Fruit fly (Drosophila melanogaster) whole organism, embryonic: ENCODE data around the gene CG13364.

Experiments used
- Asciz ChIP-seq: fragments of 200-800 bp; sonication (Bioruptor generic); optimal IDR thresholded peaks from 2 replicates; lab custom pipeline; 2017; ENCODE audit warnings: missing biosample characterization, mild to moderate bottlenecking, missing genetic modification characterization, missing genetic modification reagents
- Atf6 ChIP-seq: fragments of 200-800 bp; sonication (Bioruptor generic); IDR thresholded peaks from 2 replicates; pipeline ENCODE4 v1.3.6; 2022; ENCODE audit warnings: missing biosample characterization, missing genetic modification characterization
- CG10321 ChIP-seq: fragments of 200-800 bp; sonication (Bioruptor generic); IDR thresholded peaks from 2 replicates; pipeline ENCODE4 v1.3.6; 2022; ENCODE audit warnings: missing biosample characterization, missing genetic modification characterization
- CG11085 ChIP-seq: fragments of 200-800 bp; sonication (Bioruptor generic); IDR thresholded peaks from 2 replicates; pipeline ENCODE4 v1.3.6; 2022; ENCODE audit warnings: missing biosample characterization, missing genetic modification characterization
- CG11247 ChIP-seq: fragments of 200-800 bp; sonication (Bioruptor generic); IDR thresholded peaks from 2 replicates; pipeline ENCODE4 v1.3.6; 2022; ENCODE audit warnings: missing biosample characterization, missing genetic modification characterization
- CG11696 ChIP-seq: fragments of 200-800 bp; sonication (Bioruptor generic); IDR thresholded peaks from 2 replicates; pipeline ENCODE4 v1.3.6; 2022; ENCODE audit warnings: missing biosample characterization, missing genetic modification characterization
- CG12104 ChIP-seq: fragments of 200-800 bp; sonication (Bioruptor generic); optimal IDR thresholded peaks from 3 replicates; lab custom pipeline; 2016; ENCODE audit warnings: missing biosample characterization, missing genetic modification characterization
- CG12299 ChIP-seq: fragments of 200-800 bp; sonication (Bioruptor generic); optimal IDR thresholded peaks from 2 replicates; lab custom pipeline; 2018; ENCODE audit warnings: missing biosample characterization, mild to moderate bottlenecking, missing genetic modification characterization
- CG13424 ChIP-seq: fragments of 200-800 bp; sonication (Bioruptor generic); optimal IDR thresholded peaks from 2 replicates; lab custom pipeline; 2019; ENCODE audit warnings: missing biosample characterization, mild to moderate bottlenecking, missing genetic modification characterization, moderate library complexity
- CG14710 ChIP-seq: fragments of 200-800 bp; sonication (Bioruptor generic); optimal IDR thresholded peaks from 3 replicates; lab custom pipeline; 2019; ENCODE audit warnings: missing biosample characterization, mild to moderate bottlenecking, missing genetic modification characterization, moderate library complexity
- CG15696 ChIP-seq: fragments of 200-800 bp; sonication (Bioruptor generic); optimal IDR thresholded peaks from 2 replicates; lab custom pipeline; 2019; ENCODE audit warnings: missing biosample characterization, mild to moderate bottlenecking, missing genetic modification characterization, moderate library complexity
- CG1603 ChIP-seq: fragments of 200-800 bp; sonication (Bioruptor generic); optimal IDR thresholded peaks from 2 replicates; lab custom pipeline; 2019; ENCODE audit warnings: missing biosample characterization, mild to moderate bottlenecking, missing genetic modification characterization, moderate library complexity
- CG17802 ChIP-seq: fragments of 200-800 bp; sonication (Bioruptor generic); optimal IDR thresholded peaks from 2 replicates; lab custom pipeline; 2018; ENCODE audit warnings: missing biosample characterization, mild to moderate bottlenecking, missing genetic modification characterization, moderate library complexity
- CG18599 ChIP-seq: fragments of 200-800 bp; sonication (Bioruptor generic); optimal IDR thresholded peaks from 3 replicates; lab custom pipeline; 2017; ENCODE audit warnings: missing biosample characterization, missing genetic modification characterization, mild to moderate bottlenecking, moderate library complexity, missing genetic modification reagents
- CG31388 ChIP-seq: fragments of 200-800 bp; sonication (Bioruptor generic); optimal IDR thresholded peaks from 2 replicates; lab custom pipeline; 2016; ENCODE audit warnings: missing biosample characterization, missing genetic modification characterization
- CG4404 ChIP-seq: fragments of 200-800 bp; sonication (Bioruptor generic); IDR thresholded peaks from 2 replicates; pipeline ENCODE4 v1.3.6; 2022; ENCODE audit warnings: missing biosample characterization, missing genetic modification characterization
- CG5180 ChIP-seq: fragments of 200-800 bp; sonication (Bioruptor generic); optimal IDR thresholded peaks from 3 replicates; lab custom pipeline; 2017; ENCODE audit warnings: missing biosample characterization, missing genetic modification characterization, mild to moderate bottlenecking, moderate library complexity, missing genetic modification reagents
- CG8388 ChIP-seq: fragments of 200-800 bp; sonication (Bioruptor generic); optimal IDR thresholded peaks from 2 replicates; lab custom pipeline; 2019; ENCODE audit warnings: missing biosample characterization, mild to moderate bottlenecking, missing genetic modification characterization, moderate library complexity
- CG9437 ChIP-seq: fragments of 200-800 bp; sonication (Bioruptor generic); optimal IDR thresholded peaks from 2 replicates; lab custom pipeline; 2018; ENCODE audit warnings: missing biosample characterization, mild to moderate bottlenecking, missing genetic modification characterization
- CG9609 ChIP-seq: fragments of 200-800 bp; sonication (Bioruptor generic); optimal IDR thresholded peaks from 3 replicates; lab custom pipeline; 2016; ENCODE audit warnings: missing biosample characterization, missing genetic modification characterization
- CG9797 ChIP-seq: fragments of 200-800 bp; sonication (Bioruptor generic); optimal IDR thresholded peaks from 3 replicates; lab custom pipeline; 2018; ENCODE audit warnings: missing biosample characterization, mild to moderate bottlenecking, missing genetic modification characterization
- D19A ChIP-seq: fragments of 200-800 bp; optimal IDR thresholded peaks from 3 replicates; lab custom pipeline; 2019; ENCODE audit warnings: missing biosample characterization, mild to moderate bottlenecking, missing genetic modification characterization, moderate library complexity
- Dfd ChIP-seq, 2 experiments: fragments of >200 bp; optimal IDR thresholded peaks; 2 replicates each; lab custom pipeline; 2017; ENCODE audit warnings: missing biosample characterization in 2 of 2, missing genetic modification characterization in 2 of 2
- Doc3 ChIP-seq: fragments of 200-800 bp; sonication (Bioruptor generic); IDR thresholded peaks from 3 replicates; pipeline ENCODE4 v1.3.6; 2022; ENCODE audit warnings: missing biosample characterization, missing genetic modification characterization; ENCODE audit not compliant: partially characterized antibody
- Eip74EF ChIP-seq, 2 experiments: fragments of 200-800 bp in 1 of 2; fragments of >200 bp in 1 of 2; sonication (Bioruptor generic) in 1 of 2; optimal IDR thresholded peaks; 2 replicates each; lab custom pipeline; 2017 to 2019; ENCODE audit warnings: missing biosample characterization in 2 of 2, missing genetic modification characterization in 2 of 2, mild to moderate bottlenecking in 1 of 2, moderate library complexity in 1 of 2
- Ets65A ChIP-seq: fragments of 200-800 bp; sonication (Bioruptor generic); peaks from one replicate; lab custom pipeline; 2016; ENCODE audit warnings: missing biosample characterization, missing genetic modification characterization
- HLH3B ChIP-seq: fragments of 200-800 bp; sonication (Bioruptor generic); IDR thresholded peaks from 2 replicates; pipeline ENCODE4 v1.3.6; 2022; ENCODE audit warnings: missing biosample characterization, missing genetic modification characterization
- Hey ChIP-seq: fragments of 200-800 bp; sonication (Bioruptor generic); optimal IDR thresholded peaks from 3 replicates; lab custom pipeline; 2018; ENCODE audit warnings: missing biosample characterization, mild to moderate bottlenecking, missing genetic modification characterization
- MESR4 ChIP-seq: fragments of 200-800 bp; sonication (Bioruptor generic); optimal IDR thresholded peaks from 2 replicates; lab custom pipeline; 2018; ENCODE audit warnings: missing biosample characterization, mild to moderate bottlenecking, missing genetic modification characterization, moderate library complexity
- Med ChIP-seq: fragments of 200-800 bp; sonication (Bioruptor generic); peaks from one replicate; lab custom pipeline; 2016; ENCODE audit warnings: missing biosample characterization, missing genetic modification characterization, mild to moderate bottlenecking, inconsistent platforms, moderate library complexity
- Mrtf ChIP-seq: fragments of 200-800 bp; sonication (Bioruptor generic); IDR thresholded peaks from 3 replicates; pipeline ENCODE4 v1.3.6; 2022; ENCODE audit warnings: missing biosample characterization, missing genetic modification characterization
- Ravus ChIP-seq: fragments of 200-800 bp; sonication (Bioruptor generic); IDR thresholded peaks from 2 replicates; pipeline ENCODE4 v1.3.6; 2022; ENCODE audit warnings: missing biosample characterization, missing genetic modification characterization
- Sry-δ ChIP-seq: fragments of 200-800 bp; sonication (Bioruptor generic); optimal IDR thresholded peaks from 2 replicates; lab custom pipeline; 2016; ENCODE audit warnings: missing biosample characterization, missing genetic modification characterization
- Tbp ChIP-seq: fragments of >200 bp; optimal IDR thresholded peaks from 2 replicates; lab custom pipeline; 2018; ENCODE audit warnings: missing biosample characterization, missing genetic modification characterization
- bab2 ChIP-seq: fragments of 200-800 bp; sonication (Bioruptor generic); optimal IDR thresholded peaks from 2 replicates; lab custom pipeline; 2016; ENCODE audit warnings: missing biosample characterization, missing genetic modification characterization
- cato ChIP-seq: fragments of 200-800 bp; sonication (Bioruptor generic); optimal IDR thresholded peaks from 2 replicates; lab custom pipeline; 2016; ENCODE audit warnings: missing biosample characterization, missing genetic modification characterization, borderline replicate concordance
- chinmo ChIP-seq: fragments of 200-800 bp; sonication (Bioruptor generic); IDR thresholded peaks from 4 replicates; pipeline ENCODE4 v1.3.6; 2022; ENCODE audit warnings: missing biosample characterization, missing genetic modification characterization; ENCODE audit not compliant: partially characterized antibody
- chm ChIP-seq: fragments of 200-800 bp; sonication (Bioruptor generic); IDR thresholded peaks from 2 replicates; pipeline ENCODE4 v1.3.6; 2022; ENCODE audit warnings: missing biosample characterization, missing genetic modification characterization
- dmrt11E ChIP-seq: fragments of 200-800 bp; sonication (Bioruptor generic); optimal IDR thresholded peaks from 3 replicates; lab custom pipeline; 2018; ENCODE audit warnings: missing biosample characterization, mild to moderate bottlenecking, missing genetic modification characterization, moderate library complexity
- exex ChIP-seq: fragments of 200-800 bp; sonication (Bioruptor generic); optimal IDR thresholded peaks from 4 replicates; lab custom pipeline; 2018; ENCODE audit warnings: missing biosample characterization, mild to moderate bottlenecking, missing genetic modification characterization, moderate library complexity
- gsb-n ChIP-seq: fragments of 200-800 bp; sonication (Bioruptor generic); optimal IDR thresholded peaks from 3 replicates; lab custom pipeline; 2018; ENCODE audit warnings: missing biosample characterization, mild to moderate bottlenecking, missing genetic modification characterization
- ham ChIP-seq: fragments of 200-800 bp; sonication (Bioruptor generic); IDR thresholded peaks from 2 replicates; pipeline ENCODE4 v1.3.6; 2022; ENCODE audit warnings: missing biosample characterization, missing genetic modification characterization
- jing ChIP-seq: fragments of 200-800 bp; sonication (Bioruptor generic); optimal IDR thresholded peaks from 2 replicates; lab custom pipeline; 2018; ENCODE audit warnings: missing biosample characterization, mild to moderate bottlenecking, missing genetic modification characterization
- lab ChIP-seq: fragments of 200-800 bp; sonication (Bioruptor generic); optimal IDR thresholded peaks from 3 replicates; lab custom pipeline; 2017; ENCODE audit warnings: missing biosample characterization, missing genetic modification characterization, mild to moderate bottlenecking, moderate library complexity, missing genetic modification reagents
- oc ChIP-seq: fragments of 200-800 bp; sonication (Bioruptor generic); optimal IDR thresholded peaks from 2 replicates; lab custom pipeline; 2018; ENCODE audit warnings: missing biosample characterization, mild to moderate bottlenecking, missing genetic modification characterization, moderate library complexity
- pnt ChIP-seq: fragments of 200-800 bp; sonication (Bioruptor generic); optimal IDR thresholded peaks from 3 replicates; lab custom pipeline; 2016; ENCODE audit warnings: missing biosample characterization, missing genetic modification characterization
- ssp ChIP-seq: fragments of 200-800 bp; sonication (Bioruptor generic); IDR thresholded peaks from 2 replicates; pipeline ENCODE4 v1.3.6; 2022; ENCODE audit warnings: missing biosample characterization, missing genetic modification characterization
- sug ChIP-seq: fragments of 200-800 bp; optimal IDR thresholded peaks from 2 replicates; lab custom pipeline; 2019; ENCODE audit warnings: missing biosample characterization, mild to moderate bottlenecking, missing genetic modification characterization, moderate library complexity
- tgo ChIP-seq: fragments of 200-800 bp; sonication (Bioruptor generic); IDR thresholded peaks from 3 replicates; pipeline ENCODE4 v1.3.6; 2022; ENCODE audit warnings: missing biosample characterization, missing genetic modification characterization
- tio ChIP-seq: fragments of 200-800 bp; sonication (Bioruptor generic); optimal IDR thresholded peaks from 2 replicates; lab custom pipeline; 2017; ENCODE audit warnings: missing biosample characterization, missing genetic modification characterization, inconsistent platforms
- twi ChIP-seq: fragments of 200-800 bp; optimal IDR thresholded peaks from 2 replicates; lab custom pipeline; 2019; ENCODE audit warnings: missing biosample characterization, mild to moderate bottlenecking, missing genetic modification characterization, moderate library complexity

CG13364 gene

DNA sequence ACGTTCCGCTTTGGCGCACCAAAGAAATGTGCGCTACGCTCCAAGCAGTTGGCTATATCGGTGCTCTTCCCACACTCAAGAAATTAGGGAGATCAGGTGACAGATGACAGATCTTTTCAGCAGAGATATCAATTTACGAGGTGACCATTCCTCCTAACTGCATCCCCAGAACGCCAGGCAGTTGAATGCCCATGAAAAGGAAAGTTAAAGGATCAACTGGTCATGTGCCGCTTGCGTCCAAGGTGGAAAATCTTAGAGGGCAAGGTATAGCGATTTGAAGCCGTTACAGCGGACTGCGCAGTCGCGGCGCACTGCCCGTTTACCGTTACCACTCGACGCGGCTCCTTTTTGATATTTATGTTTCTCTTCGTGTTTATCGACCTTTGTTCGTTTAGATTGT is 6.4 kb downstream of the CG13364 start (continued):
- TF ChIP-seq CG18599 (GFP tag; lab: Kevin White, UChicago) (no peak), bab2 (GFP tag; lab: Kevin White, UChicago) (peak; percentile 48), Sry-δ (GFP tag; lab: Kevin White, UChicago) (no peak), CG5180 (GFP tag; lab: Kevin White, UChicago) (peak; percentile 3), tgo (GFP tag; lab: Robert Waterston, UW) (peak; percentile 28; the same call in 1 of the 3 replicates), chinmo (GFP tag; lab: Robert Waterston, UW) (0 out of 4 replicates have a peak, but pooled peaks have one; percentile 35), CG10321 (no peak), ham (no peak), sug (tag; lab: Kevin White, UChicago) (no peak), Tbp (GFP tag; lab: Kevin White, UChicago) (no peak), CG9437 (GFP tag; lab: Kevin White, UChicago) (peak; percentile 5), Dfd (GFP tag; optimal IDR thresholded peaks at IDR 0.05; lab: Kevin White, UChicago) (no peak), Eip74EF (GFP tag; optimal IDR thresholded peaks at IDR 0.05; lab: Kevin White, UChicago) (no peak), MESR4 (no peak), Ravus (GFP tag; lab: Robert Waterston, UW) (no peak), chm (no peak), twi (tag; lab: Kevin White, UChicago) (no peak), pnt (peak; percentile 29), CG9609 (GFP tag; lab: Kevin White, UChicago) (no peak), CG14710 (no peak), lab (GFP tag; lab: Kevin White, UChicago) (peak; percentile 1), cato (GFP tag; lab: Kevin White, UChicago) (no peak), oc (tag; lab: Kevin White, UChicago) (no peak), CG1603 (tag; lab: Kevin White, UChicago) (peak; percentile 37), jing (GFP tag; lab: Kevin White, UChicago) (no peak), CG11247 (no peak), CG12104 (GFP tag; lab: Kevin White, UChicago) (no peak), tio (GFP tag; lab: Kevin White, UChicago) (no peak), D19A (tag; lab: Kevin White, UChicago) (peak; percentile 34), CG31388 (GFP tag; lab: Kevin White, UChicago) (no peak), Asciz (GFP tag; lab: Kevin White, UChicago) (no peak), Med (GFP tag; lab: Kevin White, UChicago) (peak; percentile 84), CG11085 (GFP tag; lab: Robert Waterston, UW) (no peak), CG4404 (peak; percentile 20; the same call in 1 of the 2 replicates), CG12299 (no peak), exex (tag; lab: Kevin White, UChicago) (no peak), CG9797 (GFP tag; lab: Kevin White, UChicago) (no peak), CG8388 (GFP tag; lab: Kevin White, UChicago) (no peak), CG13424 (tag; lab: Kevin White, UChicago) (peak; percentile 11), HLH3B (GFP tag; lab: Robert Waterston, UW) (0 out of 2 replicates have a peak, but pooled peaks have one; percentile 21), Mrtf (no peak), Hey (tag; lab: Kevin White, UChicago) (no peak), dmrt11E (no peak), CG15696 (peak; percentile 14), CG11696 (no peak), ssp (GFP tag; lab: Robert Waterston, UW) (no peak), gsb-n (tag; lab: Kevin White, UChicago) (peak; percentile 10), Atf6 (GFP tag; lab: Robert Waterston, UW) (0 out of 2 replicates have a peak, but pooled peaks have one; percentile 27), Doc3 (GFP tag; lab: Robert Waterston, UW) (no peak), Ets65A (GFP tag; lab: Kevin White, UChicago) (peak; percentile 87), CG17802 (tag; lab: Kevin White, UChicago) (no peak)
